Fruit fly (Drosophila melanogaster): ENCODE data around the gene CG15879.

DNA sequence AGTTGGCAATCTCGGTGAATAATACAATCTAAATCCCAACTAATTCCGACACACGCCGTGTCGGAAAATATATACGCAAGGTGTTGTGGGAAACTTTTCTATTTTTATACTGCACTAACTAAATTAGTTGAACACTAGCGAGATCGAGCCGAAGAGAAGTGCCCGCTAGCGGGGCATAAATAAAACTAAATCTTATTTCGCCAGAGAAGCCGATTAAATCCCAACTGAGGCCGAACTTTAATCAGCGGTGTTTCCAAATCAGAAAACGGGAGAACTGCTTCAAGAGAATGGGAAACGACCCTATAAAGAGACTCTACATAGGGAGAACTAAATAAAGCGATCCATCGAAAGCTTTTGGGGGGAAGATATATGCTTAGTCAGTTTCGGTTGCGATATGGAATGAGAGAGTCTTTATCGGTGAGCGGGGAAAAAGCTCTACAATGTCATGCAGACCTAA lies 23.1 kb upstream of the CG15879 start, which contains the start of gene CG5707:
- TF ChIP-seq CG6854 (GFP tag; optimal IDR thresholded peaks at IDR 0.05) = no peak
- no peak for TF ChIP-seq Blimp-1 (GFP tag; optimal IDR thresholded peaks at IDR 0.05)
- TF ChIP-seq CG7368 (GFP tag; optimal IDR thresholded peaks at IDR 0.05) = no peak
- no peak for TF ChIP-seq CG11902 (GFP tag; optimal IDR thresholded peaks at IDR 0.05)
